Worm (Caenorhabditis elegans) whole organism, late embryonic: ENCODE measurements around the gene rpl-32.

ENCODE experiments used
- nfya-1 ChIP-seq: sonication (generic microtip); optimal IDR thresholded peaks from 2 replicates; lab custom pipeline; 2017; ENCODE audit warnings: missing genetic modification characterization, mild to moderate bottlenecking, missing compliant biosample characterization, antibody characterized with exemption, moderate library complexity
- unc-86 ChIP-seq: sonication (generic microtip); optimal IDR thresholded peaks from 2 replicates; lab custom pipeline; 2016; ENCODE audit warnings: missing genetic modification characterization, missing compliant biosample characterization
- ztf-16 ChIP-seq: sonication (generic microtip); optimal IDR thresholded peaks from 2 replicates; lab custom pipeline; 2017; ENCODE audit warnings: missing genetic modification characterization, missing compliant biosample characterization

- TF ChIP-seq unc-86 (tag; lab: Kevin White, UChicago) (no peak), nfya-1 (tag; lab: Kevin White, UChicago) (no peak), ztf-16 (tag; lab: Kevin White, UChicago) (no peak)
These were observed 27.6 kb downstream of the rpl-32 start, which contains the start of gene F37B12.1 for ce11 chrII:9029218-9029672.
